Worm (Caenorhabditis elegans) whole organism, L2 larva: ENCODE data around the gene K02C4.5.

Experiments
- C34F6.9 ChIP-seq: fragments of 150-350 bp; optimal IDR thresholded peaks from 2 replicates; lab custom pipeline; 2014; ENCODE audit warnings: missing biosample characterization, missing genetic modification characterization
- F13H6.1 ChIP-seq: sonication (generic microtip); optimal IDR thresholded peaks from 2 replicates; lab custom pipeline; 2016; ENCODE audit warnings: missing genetic modification characterization, missing compliant biosample characterization
- R02D3.7 ChIP-seq: fragments of 150-350 bp; optimal IDR thresholded peaks from 2 replicates; lab custom pipeline; 2014; ENCODE audit warnings: missing biosample characterization, missing genetic modification characterization
- Y55F3AM.14 ChIP-seq: fragments of 200-800 bp; sonication (Bioruptor generic); optimal IDR thresholded peaks from 2 replicates; lab custom pipeline; 2018; ENCODE audit warnings: mild to moderate bottlenecking, missing genetic modification characterization, missing compliant biosample characterization
- ZK546.5 ChIP-seq: sonication (generic microtip); optimal IDR thresholded peaks from 2 replicates; lab custom pipeline; 2017; ENCODE audit warnings: missing biosample characterization, missing genetic modification characterization
- alr-1 ChIP-seq: fragments of 150-350 bp; optimal IDR thresholded peaks from 2 replicates; lab custom pipeline; 2014; ENCODE audit warnings: missing biosample characterization, missing genetic modification characterization
- aly-2 ChIP-seq: fragments of 150-350 bp; optimal IDR thresholded peaks from 2 replicates; lab custom pipeline; 2014; ENCODE audit warnings: missing biosample characterization, missing genetic modification characterization
- ama-1 ChIP-seq: fragments of 150-350 bp; optimal IDR thresholded peaks from 2 replicates; lab custom pipeline; 2018; ENCODE audit warnings: inconsistent platforms
- blmp-1 ChIP-seq: sonication (generic microtip); optimal IDR thresholded peaks from 2 replicates; lab custom pipeline; 2017; ENCODE audit warnings: missing genetic modification characterization, mild to moderate bottlenecking, missing compliant biosample characterization, antibody characterized with exemption, moderate library complexity; ENCODE audit not compliant: insufficient read depth
- ceh-16 ChIP-seq: fragments of 150-350 bp; optimal IDR thresholded peaks from 2 replicates; lab custom pipeline; 2014; ENCODE audit warnings: missing biosample characterization, missing genetic modification characterization
- ceh-82 ChIP-seq: fragments of 150-350 bp; optimal IDR thresholded peaks from 2 replicates; lab custom pipeline; 2014; ENCODE audit warnings: missing biosample characterization, missing genetic modification characterization
- crh-2 ChIP-seq: sonication (generic microtip); optimal IDR thresholded peaks from 2 replicates; lab custom pipeline; 2017; ENCODE audit warnings: missing biosample characterization, missing genetic modification characterization
- dmd-4 ChIP-seq: sonication (generic microtip); optimal IDR thresholded peaks from 2 replicates; lab custom pipeline; 2017; ENCODE audit warnings: missing biosample characterization, missing genetic modification characterization
- egl-27 ChIP-seq: sonication (generic microtip); optimal IDR thresholded peaks from 3 replicates; lab custom pipeline; 2017; ENCODE audit warnings: missing biosample characterization, missing genetic modification reagents, missing genetic modification characterization
- elt-1 ChIP-seq: fragments of 150-350 bp; optimal IDR thresholded peaks from 2 replicates; lab custom pipeline; 2014; ENCODE audit warnings: missing biosample characterization, missing genetic modification characterization
- elt-3 ChIP-seq: sonication (generic microtip); optimal IDR thresholded peaks from 2 replicates; lab custom pipeline; 2017; ENCODE audit warnings: missing biosample characterization, missing genetic modification characterization
- fos-1 ChIP-seq: fragments of 150-350 bp; optimal IDR thresholded peaks from 2 replicates; lab custom pipeline; 2014; ENCODE audit warnings: missing biosample characterization, missing genetic modification characterization
- gmeb-1 ChIP-seq: fragments of 150-350 bp; optimal IDR thresholded peaks from 2 replicates; lab custom pipeline; 2014; ENCODE audit warnings: missing biosample characterization, missing genetic modification characterization
- lin-11 ChIP-seq: fragments of 150-350 bp; sonication (generic microtip); optimal IDR thresholded peaks from 2 replicates; lab custom pipeline; 2014; ENCODE audit warnings: missing biosample characterization, missing genetic modification characterization, inconsistent platforms, mixed read lengths
- lin-13 ChIP-seq: fragments of 150-350 bp; optimal IDR thresholded peaks from 2 replicates; lab custom pipeline; 2014; ENCODE audit warnings: missing biosample characterization, missing genetic modification reagents, missing genetic modification characterization
- lin-39 ChIP-seq: fragments of 150-350 bp; optimal IDR thresholded peaks from 2 replicates; lab custom pipeline; 2014; ENCODE audit warnings: missing biosample characterization, missing genetic modification reagents, missing genetic modification characterization
- lsy-2 ChIP-seq, 2 experiments: fragments of 150-350 bp in 1 of 2; sonication (generic microtip) in 1 of 2; optimal IDR thresholded peaks; 2 replicates each; lab custom pipeline; 2014 to 2017; ENCODE audit warnings: missing biosample characterization in 2 of 2, missing genetic modification characterization in 2 of 2
- mab-5 ChIP-seq: fragments of 150-350 bp; optimal IDR thresholded peaks from 2 replicates; lab custom pipeline; 2014; ENCODE audit warnings: missing biosample characterization, missing genetic modification characterization
- mbf-1 ChIP-seq: sonication (generic microtip); optimal IDR thresholded peaks from 2 replicates; lab custom pipeline; 2017; ENCODE audit warnings: missing biosample characterization, missing genetic modification characterization
- mdl-1 ChIP-seq, 2 experiments: fragments of 150-350 bp in 1 of 2; sonication (generic microtip) in 1 of 2; optimal IDR thresholded peaks; 2 replicates each; lab custom pipeline; 2017; ENCODE audit warnings: missing biosample characterization in 2 of 2, missing genetic modification characterization in 2 of 2
- nhr-10 ChIP-seq: sonication (generic microtip); optimal IDR thresholded peaks from 2 replicates; lab custom pipeline; 2017; ENCODE audit warnings: missing biosample characterization, missing genetic modification characterization
- nhr-11 ChIP-seq: fragments of 150-350 bp; optimal IDR thresholded peaks from 2 replicates; lab custom pipeline; 2014; ENCODE audit warnings: missing biosample characterization, missing genetic modification characterization
- nhr-12 ChIP-seq: fragments of 150-350 bp; optimal IDR thresholded peaks from 2 replicates; lab custom pipeline; 2014; ENCODE audit warnings: missing biosample characterization, missing genetic modification characterization
- nhr-129 ChIP-seq: fragments of 150-350 bp; optimal IDR thresholded peaks from 2 replicates; lab custom pipeline; 2014; ENCODE audit warnings: missing biosample characterization, missing genetic modification characterization
- nhr-21 ChIP-seq: fragments of 150-350 bp; optimal IDR thresholded peaks from 2 replicates; lab custom pipeline; 2014; ENCODE audit warnings: missing biosample characterization, missing genetic modification characterization
- nhr-23 ChIP-seq: fragments of 150-350 bp; optimal IDR thresholded peaks from 2 replicates; lab custom pipeline; 2014; ENCODE audit warnings: missing biosample characterization, missing genetic modification reagents, missing genetic modification characterization
- nhr-237 ChIP-seq: fragments of 150-350 bp; optimal IDR thresholded peaks from 2 replicates; lab custom pipeline; 2014; ENCODE audit warnings: missing biosample characterization, missing genetic modification characterization
- nhr-25 ChIP-seq: fragments of 150-350 bp; sonication (generic microtip); optimal IDR thresholded peaks from 3 replicates; lab custom pipeline; 2014; ENCODE audit warnings: missing biosample characterization, missing genetic modification characterization
- nhr-6 ChIP-seq: fragments of 150-350 bp; optimal IDR thresholded peaks from 2 replicates; lab custom pipeline; 2014; ENCODE audit warnings: missing biosample characterization, missing genetic modification characterization
- nhr-77 ChIP-seq: fragments of 150-350 bp; optimal IDR thresholded peaks from 2 replicates; lab custom pipeline; 2014; ENCODE audit warnings: missing biosample characterization, missing genetic modification characterization
- peb-1 ChIP-seq: fragments of 150-350 bp; optimal IDR thresholded peaks from 2 replicates; lab custom pipeline; 2014; ENCODE audit warnings: missing biosample characterization, missing genetic modification characterization
- sem-4 ChIP-seq: fragments of 150-350 bp; optimal IDR thresholded peaks from 2 replicates; lab custom pipeline; 2014; ENCODE audit warnings: missing biosample characterization, missing genetic modification reagents, missing genetic modification characterization
- skn-1 ChIP-seq: sonication (generic microtip); optimal IDR thresholded peaks from 2 replicates; lab custom pipeline; 2017; ENCODE audit warnings: missing biosample characterization, missing genetic modification characterization
- sma-3 ChIP-seq: sonication (generic microtip); optimal IDR thresholded peaks from 2 replicates; lab custom pipeline; 2016; ENCODE audit warnings: missing genetic modification reagents, missing genetic modification characterization, missing compliant biosample characterization
- sma-9 ChIP-seq, 2 experiments: fragments of 150-350 bp in 1 of 2; sonication (generic microtip) in 1 of 2; optimal IDR thresholded peaks; 2 replicates each; lab custom pipeline; 2014 to 2016; ENCODE audit warnings: missing genetic modification characterization in 2 of 2, mild to moderate bottlenecking in 1 of 2, missing biosample characterization in 1 of 2, missing compliant biosample characterization in 1 of 2, missing genetic modification reagents in 1 of 2, moderate library complexity in 1 of 2
- snpc-4 ChIP-seq: fragments of 150-350 bp; optimal IDR thresholded peaks from 2 replicates; lab custom pipeline; 2014; ENCODE audit warnings: missing biosample characterization, missing genetic modification characterization
- unc-39 ChIP-seq: fragments of 150-350 bp; optimal IDR thresholded peaks from 2 replicates; lab custom pipeline; 2014; ENCODE audit warnings: missing biosample characterization, missing genetic modification characterization
- unc-55 ChIP-seq: fragments of 150-350 bp; sonication (generic microtip); optimal IDR thresholded peaks from 3 replicates; lab custom pipeline; 2014; ENCODE audit warnings: missing biosample characterization, missing genetic modification reagents, missing genetic modification characterization
- unc-62 ChIP-seq: fragments of 150-350 bp; optimal IDR thresholded peaks from 2 replicates; lab custom pipeline; 2014; ENCODE audit warnings: missing biosample characterization, missing genetic modification reagents, missing genetic modification characterization
- zag-1 ChIP-seq: fragments of 150-350 bp; optimal IDR thresholded peaks from 2 replicates; lab custom pipeline; 2014; ENCODE audit warnings: missing biosample characterization, missing genetic modification characterization
- ztf-1 ChIP-seq: fragments of 200-800 bp; sonication (Bioruptor generic); conservative IDR thresholded peaks from 2 replicates; pipeline ENCODE4 v1.3.6; 2022; ENCODE audit warnings: missing genetic modification characterization, missing compliant biosample characterization
- ztf-11 ChIP-seq: sonication (generic microtip); optimal IDR thresholded peaks from 2 replicates; lab custom pipeline; 2017; ENCODE audit warnings: missing biosample characterization, missing genetic modification characterization
- ztf-4 ChIP-seq: fragments of 150-350 bp; optimal IDR thresholded peaks from 2 replicates; lab custom pipeline; 2014; ENCODE audit warnings: missing biosample characterization, missing genetic modification characterization

Gene K02C4.5

DNA sequence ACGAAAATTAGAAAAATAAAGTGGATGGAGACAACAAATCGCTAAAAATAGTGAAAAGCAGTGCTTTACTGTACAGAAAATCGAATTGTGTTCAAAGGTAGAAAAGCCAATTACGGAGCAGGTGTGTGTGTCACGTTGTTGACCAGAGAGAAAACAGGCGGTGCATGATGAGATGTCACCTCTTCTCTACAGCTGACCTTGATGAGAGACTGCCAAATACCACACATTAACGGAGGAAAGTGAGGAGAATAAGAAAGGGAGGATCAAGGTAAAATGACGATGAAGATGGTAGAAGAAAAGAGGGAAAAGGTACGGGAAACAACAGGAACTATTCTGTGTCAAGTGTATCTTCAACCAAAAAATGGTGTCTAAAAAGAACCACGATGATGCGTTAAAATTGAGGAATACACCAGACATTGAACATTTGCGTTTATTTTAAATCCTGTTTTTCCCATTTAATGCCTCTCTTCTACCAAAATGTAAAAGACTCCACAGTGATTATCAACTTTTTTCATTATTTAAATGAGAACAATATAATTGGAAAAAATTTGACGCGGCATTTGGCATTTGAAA lies 21.1 kb downstream of the K02C4.5 start:
- TF ChIP-seq R02D3.7 (no peak), nhr-129 (tag; lab: Kevin White, UChicago) (peak; percentile 52), nhr-25 (tag; lab: Kevin White, UChicago) (peak; percentile 78)

ce11 chrII:8102041-8102440 lies 23.8 kb downstream of the K02C4.5 start, which contains the start of gene sre-2:
Gene sre-2 (minus strand): TSS chrII:8102141.
- TF ChIP-seq nhr-23 (tag; lab: Kevin White, UChicago), result no peak
- TF ChIP-seq ZK546.5, result no peak
- TF ChIP-seq egl-27, result no peak
- TF ChIP-seq snpc-4 (tag; lab: Kevin White, UChicago), result no peak
- TF ChIP-seq skn-1 (tag; lab: Kevin White, UChicago), result no peak
- TF ChIP-seq nhr-25 (tag; lab: Kevin White, UChicago), result no peak
- no peak for TF ChIP-seq nhr-21 (tag; lab: Kevin White, UChicago)
- no peak for TF ChIP-seq F13H6.1 (tag; lab: Kevin White, UChicago)
- TF ChIP-seq lin-11, result no peak
- TF ChIP-seq sma-3 (GFP tag; lab: Kevin White, UChicago), result no peak
- TF ChIP-seq unc-39, result no peak
- no peak for TF ChIP-seq mdl-1 (tag; optimal IDR thresholded peaks at IDR 0.05; lab: Kevin White, UChicago)
- no peak for TF ChIP-seq Y55F3AM.14

- peak; percentile 10 for TF ChIP-seq crh-2 (tag; lab: Kevin White, UChicago)
- TF ChIP-seq dmd-4 (tag; lab: Kevin White, UChicago), result no peak
- no peak for TF ChIP-seq nhr-12 (tag; lab: Kevin White, UChicago)
- TF ChIP-seq mdl-1 (tag; optimal IDR thresholded peaks at IDR 0.05; lab: Kevin White, UChicago), result no peak
- no peak for TF ChIP-seq Y55F3AM.14
- no peak for TF ChIP-seq elt-1 (tag; lab: Kevin White, UChicago)
- TF ChIP-seq nhr-237 (tag; lab: Kevin White, UChicago), result no peak
- no peak for TF ChIP-seq gmeb-1
- TF ChIP-seq nhr-10 (tag; lab: Kevin White, UChicago), result no peak
- no peak for TF ChIP-seq mab-5 (tag; lab: Kevin White, UChicago)
- TF ChIP-seq blmp-1 (tag; lab: Kevin White, UChicago), result peak; percentile 42
- no peak for TF ChIP-seq unc-55
- no peak for TF ChIP-seq lin-13 (GFP tag; lab: Kevin White, UChicago)
- peak; percentile 4 for TF ChIP-seq skn-1 (tag; lab: Kevin White, UChicago)
- no peak for TF ChIP-seq nhr-25 (tag; lab: Kevin White, UChicago)
- peak; percentile 74 for TF ChIP-seq fos-1 (tag; lab: Kevin White, UChicago)
- no peak for TF ChIP-seq nhr-6 (tag; lab: Kevin White, UChicago)
- no peak for TF ChIP-seq alr-1 (tag; lab: Kevin White, UChicago)
- TF ChIP-seq F13H6.1 (tag; lab: Kevin White, UChicago), result peak; percentile 33
- TF ChIP-seq ztf-1, result no peak
- no peak for TF ChIP-seq snpc-4 (tag; lab: Kevin White, UChicago)
- TF ChIP-seq unc-62 (GFP tag; lab: Kevin White, UChicago), result no peak
- TF ChIP-seq aly-2 (tag; lab: Kevin White, UChicago), result no peak
- no peak for TF ChIP-seq nhr-11 (tag; lab: Kevin White, UChicago)
- TF ChIP-seq nhr-23 (tag; lab: Kevin White, UChicago), result no peak
- TF ChIP-seq sma-9 (GFP tag; optimal IDR thresholded peaks at IDR 0.05; lab: Kevin White, UChicago), result peak; percentile 34
- no peak for TF ChIP-seq sma-9 (tag; optimal IDR thresholded peaks at IDR 0.05; lab: Kevin White, UChicago)
- peak; percentile 38 for TF ChIP-seq C34F6.9 (tag; lab: Kevin White, UChicago)
- no peak for TF ChIP-seq lin-11
- no peak for TF ChIP-seq sem-4 (tag; lab: Kevin White, UChicago)
- TF ChIP-seq lin-39, result no peak
- peak in 1 of 2 experiments; percentile 45 for TF ChIP-seq lsy-2 (tag; optimal IDR thresholded peaks at IDR 0.05; lab: Kevin White, UChicago)
- TF ChIP-seq ztf-4 (tag; lab: Kevin White, UChicago), result no peak
- no peak for TF ChIP-seq egl-27
- TF ChIP-seq elt-3, result no peak
- no peak for TF ChIP-seq mbf-1
- TF ChIP-seq nhr-129 (tag; lab: Kevin White, UChicago), result peak; percentile 40
- no peak for TF ChIP-seq unc-39
- TF ChIP-seq ceh-82, result no peak
- no peak for TF ChIP-seq ztf-11 (tag; lab: Kevin White, UChicago)
- TF ChIP-seq ceh-16 (tag; lab: Kevin White, UChicago), result no peak
- TF ChIP-seq nhr-77 (tag; lab: Kevin White, UChicago), result no peak
- TF ChIP-seq ama-1 (lab: Kevin White, UChicago), result no peak
- no peak for TF ChIP-seq R02D3.7
- TF ChIP-seq zag-1 (tag; lab: Kevin White, UChicago), result no peak
- no peak for TF ChIP-seq sma-3 (GFP tag; lab: Kevin White, UChicago)
- no peak for TF ChIP-seq peb-1 (tag; lab: Kevin White, UChicago)
- TF ChIP-seq nhr-21 (tag; lab: Kevin White, UChicago), result no peak
- TF ChIP-seq ZK546.5, result no peak
Measured at ce11 chrII:8104998-8105397, 26.8 kb downstream of the K02C4.5 start, which contains the start of gene sfxn-5. Gene sfxn-5 (minus strand): TSS chrII:8105052.
